Worm (Caenorhabditis elegans) whole organism, mixed stage, embryonic: ENCODE data around the gene B0244.10.

Experiments used
- M03D4.4 ChIP-seq: sonication (generic microtip); optimal IDR thresholded peaks from 2 replicates; lab custom pipeline; 2017; ENCODE audit warnings: mild to moderate bottlenecking, missing genetic modification characterization, missing compliant biosample characterization
- blmp-1 ChIP-seq: fragments of 150-350 bp; optimal IDR thresholded peaks from 2 replicates; lab custom pipeline; 2014; ENCODE audit warnings: missing biosample characterization, missing genetic modification characterization
- ceh-39 ChIP-seq: fragments of 150-350 bp; optimal IDR thresholded peaks from 2 replicates; lab custom pipeline; 2014; ENCODE audit warnings: missing biosample characterization, missing genetic modification characterization
- ceh-83 ChIP-seq: fragments of 200-800 bp; sonication (Bioruptor generic); optimal IDR thresholded peaks from 2 replicates; lab custom pipeline; 2018; ENCODE audit warnings: mild to moderate bottlenecking, missing genetic modification characterization, missing compliant biosample characterization
- ces-1 ChIP-seq: fragments of 150-350 bp; optimal IDR thresholded peaks from 2 replicates; lab custom pipeline; 2014; ENCODE audit warnings: missing biosample characterization, missing genetic modification reagents, missing genetic modification characterization
- cnd-1 ChIP-seq: fragments of 200-800 bp; sonication (Bioruptor generic); optimal IDR thresholded peaks from 2 replicates; lab custom pipeline; 2018; ENCODE audit warnings: mild to moderate bottlenecking, missing genetic modification characterization, missing compliant biosample characterization
- drap-1 ChIP-seq: fragments of 200-800 bp; sonication (Bioruptor generic); optimal IDR thresholded peaks from 3 replicates; lab custom pipeline; 2018; ENCODE audit warnings: mild to moderate bottlenecking, missing genetic modification characterization, missing compliant biosample characterization
- elt-1 ChIP-seq: sonication (generic microtip); optimal IDR thresholded peaks from 2 replicates; lab custom pipeline; 2017; ENCODE audit warnings: missing genetic modification characterization, mild to moderate bottlenecking, missing compliant biosample characterization, antibody characterized with exemption, moderate library complexity, borderline replicate concordance; ENCODE audit not compliant: insufficient read depth
- elt-3 ChIP-seq: fragments of 150-350 bp; optimal IDR thresholded peaks from 2 replicates; lab custom pipeline; 2014; ENCODE audit warnings: missing biosample characterization, missing genetic modification characterization
- flh-1 ChIP-seq: fragments of 200-800 bp; sonication (Bioruptor generic); optimal IDR thresholded peaks from 2 replicates; lab custom pipeline; 2018; ENCODE audit warnings: mild to moderate bottlenecking, missing genetic modification characterization, moderate library complexity, missing compliant biosample characterization
- ham-2 ChIP-seq: fragments of 200-800 bp; sonication (Bioruptor generic); optimal IDR thresholded peaks from 2 replicates; lab custom pipeline; 2018; ENCODE audit warnings: mild to moderate bottlenecking, missing genetic modification characterization, missing compliant biosample characterization
- hlh-1 ChIP-seq: fragments of 150-350 bp; optimal IDR thresholded peaks from 2 replicates; lab custom pipeline; 2014; ENCODE audit warnings: missing biosample characterization, missing genetic modification reagents, missing genetic modification characterization
- lin-32 ChIP-seq: fragments of 200-800 bp; sonication (Bioruptor generic); optimal IDR thresholded peaks from 2 replicates; lab custom pipeline; 2018; ENCODE audit warnings: mild to moderate bottlenecking, missing genetic modification characterization, missing compliant biosample characterization
- lsy-2 ChIP-seq: fragments of 150-350 bp; optimal IDR thresholded peaks from 2 replicates; lab custom pipeline; 2014; ENCODE audit warnings: missing biosample characterization, missing genetic modification characterization
- mab-5 ChIP-seq: fragments of 150-350 bp; optimal IDR thresholded peaks from 2 replicates; lab custom pipeline; 2014; ENCODE audit warnings: missing biosample characterization, missing genetic modification characterization
- mep-1 ChIP-seq: fragments of 150-350 bp; optimal IDR thresholded peaks from 2 replicates; lab custom pipeline; 2017; ENCODE audit warnings: missing biosample characterization, missing genetic modification reagents, missing genetic modification characterization, inconsistent platforms
- nhr-12 ChIP-seq: fragments of 150-350 bp; optimal IDR thresholded peaks from 2 replicates; lab custom pipeline; 2014; ENCODE audit warnings: missing biosample characterization, missing genetic modification characterization
- nhr-2 ChIP-seq: fragments of 150-350 bp; optimal IDR thresholded peaks from 2 replicates; lab custom pipeline; 2014; ENCODE audit warnings: missing biosample characterization, missing genetic modification characterization
- nhr-237 ChIP-seq: fragments of 150-350 bp; optimal IDR thresholded peaks from 2 replicates; lab custom pipeline; 2014; ENCODE audit warnings: missing biosample characterization, missing genetic modification characterization
- nhr-28 ChIP-seq: fragments of 150-350 bp; optimal IDR thresholded peaks from 2 replicates; lab custom pipeline; 2014; ENCODE audit warnings: missing biosample characterization, missing genetic modification characterization
- nhr-76 ChIP-seq: sonication (generic microtip); optimal IDR thresholded peaks from 2 replicates; lab custom pipeline; 2017; ENCODE audit warnings: missing biosample characterization, missing genetic modification characterization
- pha-4 ChIP-seq: fragments of 150-350 bp; optimal IDR thresholded peaks from 2 replicates; lab custom pipeline; 2018; ENCODE audit warnings: missing biosample characterization, missing genetic modification reagents, missing genetic modification characterization
- sem-2 ChIP-seq: fragments of 200-800 bp; sonication (Bioruptor generic); optimal IDR thresholded peaks from 2 replicates; lab custom pipeline; 2018; ENCODE audit warnings: mild to moderate bottlenecking, missing genetic modification characterization, missing compliant biosample characterization
- snpc-4 ChIP-seq: fragments of 150-350 bp; optimal IDR thresholded peaks from 2 replicates; lab custom pipeline; 2014; ENCODE audit warnings: missing biosample characterization, missing genetic modification characterization
- sptf-1 ChIP-seq: sonication (generic microtip); optimal IDR thresholded peaks from 2 replicates; lab custom pipeline; 2017; ENCODE audit warnings: mild to moderate bottlenecking, missing genetic modification characterization, moderate library complexity, missing compliant biosample characterization
- unc-120 ChIP-seq: sonication (generic microtip); optimal IDR thresholded peaks from 2 replicates; lab custom pipeline; 2017; ENCODE audit warnings: missing genetic modification characterization, missing compliant biosample characterization; ENCODE audit not compliant: poor library complexity, severe bottlenecking
- unc-39 ChIP-seq: fragments of 150-350 bp; optimal IDR thresholded peaks from 2 replicates; lab custom pipeline; 2014; ENCODE audit warnings: missing biosample characterization, missing genetic modification characterization
- unc-62 ChIP-seq: fragments of 150-350 bp; optimal IDR thresholded peaks from 2 replicates; lab custom pipeline; 2014; ENCODE audit warnings: missing biosample characterization, missing genetic modification reagents, missing genetic modification characterization
- zip-8 ChIP-seq: fragments of 150-350 bp; optimal IDR thresholded peaks from 2 replicates; lab custom pipeline; 2014; ENCODE audit warnings: missing biosample characterization, missing genetic modification characterization
- ztf-11 ChIP-seq: fragments of 150-350 bp; optimal IDR thresholded peaks from 2 replicates; lab custom pipeline; 2014; ENCODE audit warnings: missing biosample characterization, missing genetic modification characterization

The B0244.10 gene

ce11 chrIII:5720266-5721019, 14.5 kb upstream of the B0244.10 start:
- TF ChIP-seq M03D4.4 (peak; percentile 15), ceh-83 (GFP tag; lab: Kevin White, UChicago) (no peak), snpc-4 (tag; lab: Kevin White, UChicago) (no peak), hlh-1 (tag; lab: Kevin White, UChicago) (peak; percentile 15), unc-62 (no peak), lin-32 (GFP tag; lab: Kevin White, UChicago) (peak; percentile 73), nhr-28 (tag; lab: Kevin White, UChicago) (no peak), ztf-11 (peak; percentile 0), elt-1 (tag; lab: Kevin White, UChicago) (no peak), cnd-1 (tag; lab: Kevin White, UChicago) (peak; percentile 37), nhr-12 (no peak), nhr-76 (tag; lab: Kevin White, UChicago) (no peak), pha-4 (tag; lab: Kevin White, UChicago) (no peak), ham-2 (no peak), unc-120 (no peak), nhr-2 (tag; lab: Kevin White, UChicago) (peak; percentile 59), zip-8 (tag; lab: Kevin White, UChicago) (peak; percentile 41), ces-1 (GFP tag; lab: Kevin White, UChicago) (peak; percentile 99)

- TF ChIP-seq mep-1 (no peak), lin-32 (GFP tag; lab: Kevin White, UChicago) (no peak), flh-1 (GFP tag; lab: Kevin White, UChicago) (no peak), cnd-1 (tag; lab: Kevin White, UChicago) (no peak), ces-1 (GFP tag; lab: Kevin White, UChicago) (peak; percentile 45), unc-62 (peak; percentile 75), mab-5 (tag; lab: Kevin White, UChicago) (no peak), zip-8 (tag; lab: Kevin White, UChicago) (no peak), sem-2 (no peak), pha-4 (tag; lab: Kevin White, UChicago) (no peak), unc-120 (no peak), elt-1 (tag; lab: Kevin White, UChicago) (no peak), ham-2 (no peak), M03D4.4 (no peak), ceh-39 (tag; lab: Kevin White, UChicago) (no peak)
Observed at ce11 chrIII:5721488-5721887, 13.5 kb upstream of the B0244.10 start.

ce11 chrIII:5721888-5722287, 13.1 kb upstream of the B0244.10 start:
- TF ChIP-seq ham-2 (no peak), sem-2 (no peak), mep-1 (peak; percentile 24), blmp-1 (tag; lab: Kevin White, UChicago) (no peak), ces-1 (GFP tag; lab: Kevin White, UChicago) (peak; percentile 38)

ce11 chrIII:5722550-5722949, 12.4 kb upstream of the B0244.10 start, which contains the start of gene wrm-1:
Gene wrm-1 (plus strand): TSS chrIII:5722850.
- no peak for TF ChIP-seq pha-4 (tag; lab: Kevin White, UChicago)
- no peak for TF ChIP-seq sptf-1 (tag; lab: Kevin White, UChicago)
- no peak for TF ChIP-seq nhr-237 (tag; lab: Kevin White, UChicago)
- TF ChIP-seq drap-1 = no peak
- TF ChIP-seq mep-1 = no peak
- no peak for TF ChIP-seq unc-39 (tag; lab: Kevin White, UChicago)
- no peak for TF ChIP-seq lsy-2 (tag; lab: Kevin White, UChicago)

- no peak for TF ChIP-seq flh-1 (GFP tag; lab: Kevin White, UChicago)
- TF ChIP-seq snpc-4 (tag; lab: Kevin White, UChicago) = no peak
- TF ChIP-seq sptf-1 (tag; lab: Kevin White, UChicago) = no peak
- no peak for TF ChIP-seq cnd-1 (tag; lab: Kevin White, UChicago)
- no peak for TF ChIP-seq drap-1
- no peak for TF ChIP-seq elt-3
- TF ChIP-seq pha-4 (tag; lab: Kevin White, UChicago) = no peak
- TF ChIP-seq nhr-12 = no peak
- TF ChIP-seq nhr-76 (tag; lab: Kevin White, UChicago) = no peak
- TF ChIP-seq elt-1 (tag; lab: Kevin White, UChicago) = no peak
Observed at ce11 chrIII:5727827-5728226, 7.1 kb upstream of the B0244.10 start, which contains the start of gene egg-1. Gene egg-1 (plus strand): TSS chrIII:5728180.
